Worm (Caenorhabditis elegans) whole organism, L4 larva: Measurements from ENCODE around the gene C49F5.13.

Source experiments
- D1046.2 ChIP-seq: fragments of 200-800 bp; sonication (Bioruptor generic); IDR thresholded peaks from 2 replicates; pipeline ENCODE4 v1.3.6; 2022; ENCODE audit warnings: missing genetic modification characterization, missing compliant biosample characterization
- R02D3.7 ChIP-seq: fragments of 150-350 bp; sonication (generic microtip); optimal IDR thresholded peaks from 3 replicates; lab custom pipeline; 2014; ENCODE audit warnings: missing biosample characterization, missing genetic modification characterization
- T20F7.1 ChIP-seq: fragments of 200-800 bp; sonication (Bioruptor generic); optimal IDR thresholded peaks from 2 replicates; lab custom pipeline; 2018; ENCODE audit warnings: mild to moderate bottlenecking, missing genetic modification characterization, missing compliant biosample characterization
- Y5F2A.4 ChIP-seq: fragments of 200-800 bp; sonication (Bioruptor generic); optimal IDR thresholded peaks from 2 replicates; lab custom pipeline; 2018; ENCODE audit warnings: mild to moderate bottlenecking, missing genetic modification characterization, missing compliant biosample characterization
- aha-1 ChIP-seq: fragments of 150-350 bp; peaks from one replicate; lab custom pipeline; 2014; ENCODE audit warnings: missing biosample characterization, missing genetic modification characterization
- aly-2 ChIP-seq: sonication (generic microtip); optimal IDR thresholded peaks from 2 replicates; lab custom pipeline; 2018; ENCODE audit warnings: missing biosample characterization, missing genetic modification characterization
- attf-4 ChIP-seq: sonication (generic microtip); optimal IDR thresholded peaks from 3 replicates; lab custom pipeline; 2017; ENCODE audit warnings: missing biosample characterization, missing genetic modification characterization
- ceh-28 ChIP-seq: fragments of 150-350 bp; optimal IDR thresholded peaks from 2 replicates; lab custom pipeline; 2014; ENCODE audit warnings: missing biosample characterization, missing genetic modification reagents, missing genetic modification characterization
- ceh-62 ChIP-seq: sonication (generic microtip); optimal IDR thresholded peaks from 2 replicates; lab custom pipeline; 2017; ENCODE audit warnings: missing biosample characterization, missing genetic modification characterization
- ceh-82 ChIP-seq: sonication (generic microtip); optimal IDR thresholded peaks from 2 replicates; lab custom pipeline; 2017; ENCODE audit warnings: missing biosample characterization, missing genetic modification characterization
- ces-1 ChIP-seq: fragments of 150-350 bp; sonication (generic microtip); optimal IDR thresholded peaks from 4 replicates; lab custom pipeline; 2014; ENCODE audit warnings: missing biosample characterization, missing genetic modification reagents, missing genetic modification characterization
- cey-2 ChIP-seq: sonication (generic microtip); optimal IDR thresholded peaks from 3 replicates; lab custom pipeline; 2017; ENCODE audit warnings: missing genetic modification characterization, mild to moderate bottlenecking, missing compliant biosample characterization, antibody characterized with exemption, borderline replicate concordance; ENCODE audit not compliant: insufficient read depth
- ctbp-1 ChIP-seq: fragments of 200-800 bp; sonication (Bioruptor generic); IDR thresholded peaks from 2 replicates; pipeline ENCODE4 v1.3.6; 2022; ENCODE audit warnings: missing genetic modification reagents, missing genetic modification characterization, missing compliant biosample characterization
- daf-16 ChIP-seq, 3 experiments: sonication (generic microtip); optimal IDR thresholded peaks; 2 replicates each; lab custom pipeline; 2016 to 2017; ENCODE audit warnings: missing genetic modification characterization in 3 of 3, missing genetic modification reagents in 3 of 3, mild to moderate bottlenecking in 2 of 3, missing compliant biosample characterization in 2 of 3, missing biosample characterization in 1 of 3, moderate library complexity in 1 of 3
- dmd-6 ChIP-seq: fragments of 200-800 bp; sonication (Bioruptor generic); IDR thresholded peaks from 2 replicates; pipeline ENCODE4 v1.3.6; 2022; ENCODE audit warnings: missing genetic modification reagents, missing genetic modification characterization, missing compliant biosample characterization
- dpl-1 ChIP-seq: fragments of 150-350 bp; optimal IDR thresholded peaks from 2 replicates; lab custom pipeline; 2014; ENCODE audit warnings: missing biosample characterization, missing genetic modification reagents, missing genetic modification characterization
- dve-1 ChIP-seq: sonication (generic microtip); optimal IDR thresholded peaks from 2 replicates; lab custom pipeline; 2017; ENCODE audit warnings: antibody characterized with exemption, mild to moderate bottlenecking, missing genetic modification characterization, missing compliant biosample characterization; ENCODE audit not compliant: insufficient read depth
- egl-43 ChIP-seq: fragments of 200-800 bp; sonication (Bioruptor generic); IDR thresholded peaks from 2 replicates; pipeline ENCODE4 v1.3.6; 2022; ENCODE audit warnings: missing genetic modification reagents, missing genetic modification characterization, missing compliant biosample characterization
- hlh-30 ChIP-seq: sonication (generic microtip); optimal IDR thresholded peaks from 2 replicates; lab custom pipeline; 2017; ENCODE audit warnings: antibody characterized with exemption, mild to moderate bottlenecking, missing genetic modification characterization, missing compliant biosample characterization; ENCODE audit not compliant: insufficient read depth
- lim-7 ChIP-seq: fragments of 200-800 bp; sonication (Bioruptor generic); IDR thresholded peaks from 2 replicates; pipeline ENCODE4 v1.3.6; 2022; ENCODE audit warnings: missing genetic modification characterization, missing compliant biosample characterization
- lin-1 ChIP-seq: fragments of 200-800 bp; sonication (Bioruptor generic); IDR thresholded peaks from 2 replicates; pipeline ENCODE4 v1.3.6; 2022; ENCODE audit warnings: missing genetic modification reagents, missing genetic modification characterization, missing compliant biosample characterization
- lin-29 ChIP-seq: fragments of 200-800 bp; sonication (Bioruptor generic); IDR thresholded peaks from 2 replicates; pipeline ENCODE4 v1.3.6; 2022; ENCODE audit warnings: missing genetic modification reagents, missing genetic modification characterization, missing compliant biosample characterization
- lin-38 ChIP-seq: fragments of 200-800 bp; sonication (Bioruptor generic); IDR thresholded peaks from 2 replicates; pipeline ENCODE4 v1.3.6; 2022; ENCODE audit warnings: missing genetic modification reagents, missing genetic modification characterization, missing compliant biosample characterization
- madf-5 ChIP-seq, 2 experiments: fragments of 200-800 bp; sonication (Bioruptor generic); IDR thresholded peaks; 2 replicates each; pipeline ENCODE4 v1.3.6; 2022; ENCODE audit warnings: missing compliant biosample characterization in 2 of 2, missing genetic modification characterization in 2 of 2
- madf-9 ChIP-seq: fragments of 200-800 bp; sonication (Bioruptor generic); conservative IDR thresholded peaks from 2 replicates; pipeline ENCODE4 v1.3.6; 2022; ENCODE audit warnings: missing genetic modification reagents, missing genetic modification characterization, missing compliant biosample characterization
- mxl-3 ChIP-seq: fragments of 200-800 bp; sonication (Bioruptor generic); optimal IDR thresholded peaks from 2 replicates; lab custom pipeline; 2018; ENCODE audit warnings: mild to moderate bottlenecking, missing genetic modification characterization, missing compliant biosample characterization
- nhr-28 ChIP-seq: fragments of 150-350 bp; optimal IDR thresholded peaks from 2 replicates; lab custom pipeline; 2014; ENCODE audit warnings: missing biosample characterization, missing genetic modification characterization
- nhr-41 ChIP-seq: fragments of 200-800 bp; sonication (Bioruptor generic); IDR thresholded peaks from 2 replicates; pipeline ENCODE4 v1.3.6; 2022; ENCODE audit warnings: missing genetic modification reagents, missing genetic modification characterization, missing compliant biosample characterization
- nhr-76 ChIP-seq: fragments of 150-350 bp; optimal IDR thresholded peaks from 2 replicates; lab custom pipeline; 2014; ENCODE audit warnings: missing biosample characterization, missing genetic modification characterization
- pha-4 ChIP-seq, 2 experiments: fragments of 150-350 bp in 1 of 2; fragments of 200-800 bp in 1 of 2; sonication (Bioruptor generic) in 1 of 2; IDR thresholded peaks in 1 of 2; optimal IDR thresholded peaks in 1 of 2; 2 replicates each; pipeline versions ENCODE4 v1.3.6 to Lab custom; 2014 to 2022; ENCODE audit warnings: missing genetic modification characterization in 2 of 2, missing genetic modification reagents in 2 of 2, missing biosample characterization in 1 of 2, missing compliant biosample characterization in 1 of 2
- pqm-1 ChIP-seq: sonication (generic microtip); optimal IDR thresholded peaks from 2 replicates; lab custom pipeline; 2017; ENCODE audit warnings: missing biosample characterization, missing genetic modification characterization
- saeg-2 ChIP-seq: fragments of 200-800 bp; sonication (Bioruptor generic); IDR thresholded peaks from 2 replicates; pipeline ENCODE4 v1.3.6; 2022; ENCODE audit warnings: missing genetic modification reagents, missing genetic modification characterization, missing compliant biosample characterization
- skn-1 ChIP-seq: fragments of 150-350 bp; optimal IDR thresholded peaks from 2 replicates; lab custom pipeline; 2014; ENCODE audit warnings: missing biosample characterization, missing genetic modification characterization
- snpc-1.2 ChIP-seq: fragments of 200-800 bp; sonication (Bioruptor generic); IDR thresholded peaks from 2 replicates; pipeline ENCODE4 v1.3.6; 2022; ENCODE audit warnings: missing genetic modification reagents, missing genetic modification characterization, missing compliant biosample characterization
- snpc-4 ChIP-seq: fragments of 150-350 bp; optimal IDR thresholded peaks from 2 replicates; lab custom pipeline; 2014; ENCODE audit warnings: missing biosample characterization, missing genetic modification characterization
- spr-1 ChIP-seq: sonication (generic microtip); optimal IDR thresholded peaks from 2 replicates; lab custom pipeline; 2016; ENCODE audit warnings: mild to moderate bottlenecking, missing genetic modification characterization, missing compliant biosample characterization
- unc-130 ChIP-seq: sonication (generic microtip); optimal IDR thresholded peaks from 2 replicates; lab custom pipeline; 2016; ENCODE audit warnings: missing genetic modification reagents, missing genetic modification characterization, missing compliant biosample characterization
- unc-62 ChIP-seq, 3 experiments: fragments of 150-350 bp in 1 of 3; sonication (generic microtip); optimal IDR thresholded peaks in 2 of 3; peaks in 1 of 3; 1 replicate in 1 of 3; 2 replicates in 2 of 3; lab custom pipeline; 2014 to 2017; ENCODE audit warnings: missing biosample characterization in 3 of 3, missing genetic modification characterization in 3 of 3, missing genetic modification reagents in 3 of 3, missing genotype in 1 of 3
- vab-7 ChIP-seq: fragments of 200-800 bp; sonication (Bioruptor generic); IDR thresholded peaks from 2 replicates; pipeline ENCODE4 v1.3.6; 2022; ENCODE audit warnings: missing genetic modification reagents, missing genetic modification characterization, missing compliant biosample characterization

Gene C49F5.13

DNA sequence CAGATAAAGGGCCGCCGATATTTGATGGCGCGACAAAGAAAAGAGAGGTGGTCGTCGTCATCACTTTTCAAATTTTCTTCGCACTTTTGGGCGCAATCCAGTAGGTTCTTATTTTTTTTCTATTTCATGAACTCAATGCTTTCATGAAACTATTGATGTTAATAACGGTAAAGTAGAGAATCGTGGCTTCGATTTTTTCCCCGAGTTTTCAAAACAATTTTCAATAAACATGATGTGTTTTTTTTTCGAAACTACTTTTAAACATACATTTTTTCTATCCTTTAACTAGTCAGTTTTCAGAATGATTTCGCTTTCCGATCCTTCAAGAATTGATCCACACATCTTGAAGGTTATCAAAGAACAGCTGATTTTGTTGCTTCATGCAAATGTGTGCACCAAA is 24.7 kb downstream of the C49F5.13 start, which contains the start of gene C49F5.5:
C49F5.5 (plus strand) TSS at position 301 of the 400 bp plus-strand sequence.
- TF ChIP-seq ceh-62 (tag; lab: Kevin White, UChicago): no peak
- TF ChIP-seq cey-2 (tag; lab: Kevin White, UChicago): no peak
- peak; percentile 35 for TF ChIP-seq aha-1

DNA sequence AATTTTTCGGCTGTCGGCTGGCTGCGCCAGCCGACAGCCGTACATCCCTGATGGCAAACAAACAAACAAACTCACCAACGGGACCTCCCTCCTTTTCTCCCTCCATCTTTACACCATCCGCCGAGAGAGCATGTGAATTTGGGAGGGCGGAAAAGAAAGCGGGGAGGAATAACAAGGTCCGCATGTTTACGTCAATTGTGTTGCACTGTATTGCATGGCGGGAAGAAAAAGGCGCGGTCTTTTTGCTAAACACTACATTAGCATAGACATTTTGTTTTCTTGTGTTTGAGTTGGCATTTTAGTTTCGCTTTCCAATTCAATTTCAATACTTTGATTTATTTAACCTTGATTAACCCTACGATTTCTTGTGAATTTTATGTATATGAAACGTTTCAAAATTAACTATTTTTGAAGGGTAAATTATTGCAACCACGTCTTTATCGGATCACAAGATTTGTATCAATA is 26.7 kb downstream of the C49F5.13 start, which contains the start of gene C49F5.6:
C49F5.6 (plus strand) TSS at position 415 of the 465 bp plus-strand sequence.
- TF ChIP-seq attf-4 (tag; lab: Kevin White, UChicago) (no peak), daf-16 (GFP tag; optimal IDR thresholded peaks at IDR 0.05; lab: Kevin White, UChicago) (peak in 1 of 2 experiments; percentile 28), daf-16 (tag; optimal IDR thresholded peaks at IDR 0.05; lab: Kevin White, UChicago) (no peak)
- TF ChIP-seq, all 104 proteins: peak for 1

DNA sequence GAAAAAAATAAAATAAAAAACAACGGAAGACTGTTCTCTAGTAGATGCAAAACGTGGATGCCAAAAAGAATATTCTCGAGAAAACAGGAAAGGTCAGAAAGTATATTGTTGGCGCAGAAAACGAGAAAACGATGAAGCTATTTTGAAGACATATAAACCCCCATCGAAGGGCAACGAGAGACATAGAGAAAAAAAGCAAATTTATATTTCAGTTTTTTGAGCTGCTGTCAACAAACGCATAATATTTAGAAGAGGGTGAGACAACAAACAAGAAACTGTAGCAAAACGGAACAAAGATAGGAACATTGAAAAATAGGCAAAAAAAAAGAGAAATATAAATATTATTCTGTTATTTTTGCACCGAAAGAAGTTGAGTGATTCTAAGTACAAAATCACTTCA is 31.0 kb downstream of the C49F5.13 start:
- TF ChIP-seq dve-1 (tag; lab: Kevin White, UChicago) (peak; percentile 72), daf-16 (GFP tag; optimal IDR thresholded peaks at IDR 0.05; lab: Kevin White, UChicago) (no peak), daf-16 (tag; optimal IDR thresholded peaks at IDR 0.05; lab: Kevin White, UChicago) (peak; percentile 92), ceh-62 (tag; lab: Kevin White, UChicago) (no peak), hlh-30 (tag; lab: Kevin White, UChicago) (no peak)
- TF ChIP-seq, all 104 proteins: peak for 2

DNA sequence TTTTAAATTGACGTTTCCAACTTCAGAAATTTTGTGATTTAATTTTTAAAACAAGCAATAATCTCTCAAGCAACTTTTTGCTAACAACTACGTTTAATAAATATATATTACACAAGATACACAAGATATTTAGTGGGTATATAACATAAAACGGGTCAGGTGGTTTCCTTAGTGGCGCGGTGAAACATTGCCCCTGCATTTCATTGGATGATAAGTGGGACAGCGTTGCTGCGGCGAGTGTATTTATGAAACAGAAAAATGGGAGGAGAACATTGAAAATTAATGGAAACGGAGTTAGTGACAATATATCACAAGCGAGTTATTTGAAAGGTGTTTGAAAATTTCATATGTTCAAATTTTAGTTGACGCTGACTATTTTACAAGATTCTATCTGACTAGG is 31.6 kb downstream of the C49F5.13 start:
- TF ChIP-seq hlh-30 (tag; lab: Kevin White, UChicago): peak; percentile 66
- TF ChIP-seq spr-1: no peak
- TF ChIP-seq dve-1 (tag; lab: Kevin White, UChicago): peak; percentile 15
- peak; percentile 51 for TF ChIP-seq nhr-28
- peak; percentile 49 for TF ChIP-seq mxl-3 (GFP tag; lab: Kevin White, UChicago)
- TF ChIP-seq nhr-76: no peak
- TF ChIP-seq daf-16 (GFP tag; optimal IDR thresholded peaks at IDR 0.05; lab: Kevin White, UChicago): no peak
- peak; percentile 16 for TF ChIP-seq daf-16 (tag; optimal IDR thresholded peaks at IDR 0.05; lab: Kevin White, UChicago)

DNA sequence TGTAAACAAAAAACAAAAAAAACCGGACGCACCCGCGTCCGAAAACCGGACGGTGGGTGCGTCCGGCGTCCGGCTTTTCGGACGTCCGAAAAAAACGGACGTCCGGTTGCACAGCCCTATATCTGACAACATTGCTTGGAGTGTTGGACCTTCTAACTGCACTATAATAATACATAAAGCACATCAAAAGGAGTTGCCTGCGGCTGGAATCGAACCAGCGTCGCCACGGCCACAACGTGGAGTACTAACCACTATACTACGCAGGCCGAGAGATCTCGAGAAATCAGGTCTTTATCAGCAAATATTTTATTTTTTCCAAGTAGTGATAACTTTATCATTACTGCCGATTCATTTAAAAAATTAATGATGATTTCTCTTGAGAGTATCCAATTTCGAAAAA is 32.1 kb downstream of the C49F5.13 start:
- TF ChIP-seq dmd-6 (GFP tag; lab: Robert Waterston, UW) (0 out of 2 replicates have a peak, but pooled peaks have one; percentile 10), vab-7 (GFP tag; lab: Robert Waterston, UW) (peak; percentile 53; the same call in 1 of the 2 replicates), ceh-28 (tag; lab: Kevin White, UChicago) (no peak), aly-2 (no peak), R02D3.7 (no peak), lin-38 (GFP tag; lab: Robert Waterston, UW) (no peak; the same call in 1 of the 2 replicates), unc-130 (GFP tag; lab: Kevin White, UChicago) (no peak), ctbp-1 (GFP tag; lab: Robert Waterston, UW) (0 out of 2 replicates have a peak, but pooled peaks have one; percentile 21), ces-1 (GFP tag; lab: Kevin White, UChicago) (no peak), lin-29 (0 out of 2 replicates have a peak, but pooled peaks have one; percentile 34), snpc-4 (tag; lab: Kevin White, UChicago) (no peak), ceh-82 (tag; lab: Kevin White, UChicago) (no peak), T20F7.1 (GFP tag; lab: Kevin White, UChicago) (no peak), saeg-2 (GFP tag; lab: Robert Waterston, UW) (no peak), snpc-1.2 (GFP tag; lab: Robert Waterston, UW) (peak; percentile 79), nhr-41 (GFP tag; lab: Robert Waterston, UW) (peak; percentile 49; the same call in 1 of the 2 replicates), lin-1 (GFP tag; lab: Robert Waterston, UW) (0 out of 2 replicates have a peak, but pooled peaks have one; percentile 31), Y5F2A.4 (no peak), unc-62 (GFP tag; optimal IDR thresholded peaks at IDR 0.05 in 1 of 2; lab: Kevin White, UChicago) (no peak), unc-62 (tag; optimal IDR thresholded peaks at IDR 0.05; lab: Kevin White, UChicago) (no peak), madf-9 (GFP tag; lab: Robert Waterston, UW) (0 out of 2 replicates have a peak, but pooled peaks have one; percentile 18), lim-7 (GFP tag; lab: Robert Waterston, UW) (peak; percentile 68), egl-43 (GFP tag; lab: Robert Waterston, UW) (0 out of 2 replicates have a peak, but pooled peaks have one; percentile 63), D1046.2 (0 out of 2 replicates have a peak, but pooled peaks have one; percentile 64), pqm-1 (tag; lab: Kevin White, UChicago) (no peak), dpl-1 (no peak), skn-1 (no peak), ceh-62 (tag; lab: Kevin White, UChicago) (no peak), pha-4 (GFP tag; IDR thresholded peaks at IDR 0.05; lab: Robert Waterston, UW) (peak; percentile 60), pha-4 (tag; optimal IDR thresholded peaks at IDR 0.05; lab: Kevin White, UChicago) (no peak), madf-5 (GFP tag; IDR thresholded peaks at IDR 0.05; lab: Robert Waterston, UW) (0 out of 4 replicates have a peak, but pooled peaks have one; percentile 6 to 8)
